Fruit fly (Drosophila melanogaster): ENCODE results near the gene Nmdmc.
A peak's percentile ranks its signal among the peaks of the same experiment; 100 is the strongest.

Gene Nmdmc

DNA sequence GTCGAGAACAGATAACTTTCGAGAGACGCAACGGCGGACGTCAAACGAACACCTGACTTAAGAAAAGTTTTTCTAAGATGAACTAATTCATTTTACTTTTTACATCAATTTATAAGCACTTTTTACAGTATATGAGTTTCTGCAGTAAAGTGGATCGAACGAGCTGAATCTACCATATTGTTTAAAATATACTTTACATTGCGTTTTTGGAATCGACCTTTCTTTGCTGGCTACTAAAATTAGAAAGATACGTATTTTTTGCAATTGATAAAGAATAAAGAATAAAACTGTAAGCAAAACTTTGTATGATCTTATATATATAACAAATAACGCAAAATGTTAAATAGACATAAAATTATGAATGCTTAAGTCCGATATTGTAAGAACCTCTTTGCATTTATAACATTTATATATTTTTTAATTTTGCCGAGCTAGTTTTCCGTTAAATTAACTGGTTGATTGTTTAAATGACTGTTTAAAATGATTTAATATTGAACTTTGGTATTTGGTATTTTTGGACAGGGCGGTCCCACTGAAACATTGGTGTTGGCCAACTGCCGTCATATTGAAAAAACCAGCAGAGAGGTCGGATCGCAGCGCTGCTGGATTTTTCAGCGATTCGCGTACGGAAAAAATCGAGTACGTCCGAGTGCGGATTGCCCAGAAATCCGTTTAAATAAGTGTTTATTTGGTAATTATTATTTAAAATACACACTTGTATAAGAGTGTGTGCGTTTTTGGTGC lies 1.8 kb upstream of the Nmdmc start, which contains the start of gene Kdm2:
Gene Kdm2 (plus strand): TSS at position 559 of the 744 bp plus-strand sequence.
- no peak for TF ChIP-seq B-H1 (GFP tag; IDR thresholded peaks at IDR 0.05)
- TF ChIP-seq CG8290 (GFP tag; optimal IDR thresholded peaks at IDR 0.05), result no peak
- TF ChIP-seq CG8290 (tag; optimal IDR thresholded peaks at IDR 0.05), result peak in 1 of 2 experiments; percentile 77
- no peak for TF ChIP-seq Usf (GFP tag; optimal IDR thresholded peaks at IDR 0.05)
- TF ChIP-seq hb (GFP tag; IDR thresholded peaks at IDR 0.05; ENCODE audit: partially characterized antibody), result no peak
- TF ChIP-seq croc (GFP tag; conservative IDR thresholded peaks at IDR 0.05), result no peak
- TF ChIP-seq CG8359 (GFP tag; optimal IDR thresholded peaks at IDR 0.05; ENCODE audit: borderline replicate concordance), result no peak
- peak; percentile 31 for TF ChIP-seq NfI (GFP tag; optimal IDR thresholded peaks at IDR 0.05)
- TF ChIP-seq CG5953 (GFP tag; IDR thresholded peaks at IDR 0.05), result no peak
- no peak for TF ChIP-seq CG9609 (GFP tag; optimal IDR thresholded peaks at IDR 0.05)
- no peak for TF ChIP-seq Aef1 (GFP tag; IDR thresholded peaks at IDR 0.05)
- TF ChIP-seq CG12104 (GFP tag; optimal IDR thresholded peaks at IDR 0.05), result no peak
- no peak for TF ChIP-seq Spps (tag; optimal IDR thresholded peaks at IDR 0.05)
- TF ChIP-seq CG10959 (GFP tag; IDR thresholded peaks at IDR 0.05), result no peak
- TF ChIP-seq Opbp (GFP tag; IDR thresholded peaks at IDR 0.05; ENCODE audit: partially characterized antibody), result no peak
- no peak for TF ChIP-seq CG4424 (GFP tag; optimal IDR thresholded peaks at IDR 0.05)
- peak; percentile 56 for TF ChIP-seq CTCF (GFP tag; optimal IDR thresholded peaks at IDR 0.05)
- no peak for TF ChIP-seq HmgD (GFP tag; optimal IDR thresholded peaks at IDR 0.05)
- no peak for TF ChIP-seq bcd (GFP tag; optimal IDR thresholded peaks at IDR 0.05)
- TF ChIP-seq eyg (GFP tag; optimal IDR thresholded peaks at IDR 0.05), result no peak
- TF ChIP-seq pfk (GFP tag; optimal IDR thresholded peaks at IDR 0.05), result peak; percentile 49
- no peak for TF ChIP-seq bigmax (GFP tag; optimal IDR thresholded peaks at IDR 0.05)
- TF ChIP-seq E2f2 (GFP tag; IDR thresholded peaks at IDR 0.05), result no peak
- no peak for TF ChIP-seq CG10321 (GFP tag; IDR thresholded peaks at IDR 0.05)
- TF ChIP-seq Oli (tag; optimal IDR thresholded peaks at IDR 0.05), result no peak
- no peak for TF ChIP-seq kni (GFP tag; optimal IDR thresholded peaks at IDR 0.05)
- TF ChIP-seq CG8944 (GFP tag; optimal IDR thresholded peaks at IDR 0.05), result no peak
- no peak for TF ChIP-seq seq (GFP tag; IDR thresholded peaks at IDR 0.05)
- TF ChIP-seq CG7556 (GFP tag; optimal IDR thresholded peaks at IDR 0.05), result no peak
- no peak for TF ChIP-seq CG4730 (GFP tag; IDR thresholded peaks at IDR 0.05)
- no peak for TF ChIP-seq crc (GFP tag; optimal IDR thresholded peaks at IDR 0.05)
- no peak for TF ChIP-seq pb (GFP tag; optimal IDR thresholded peaks at IDR 0.05)
- no peak for TF ChIP-seq slp2 (GFP tag; optimal IDR thresholded peaks at IDR 0.05)
- no peak for TF ChIP-seq yki (optimal IDR thresholded peaks at IDR 0.05)
- no peak for TF ChIP-seq da (GFP tag; optimal IDR thresholded peaks at IDR 0.05)
- TF ChIP-seq BEAF-32 (GFP tag; optimal IDR thresholded peaks at IDR 0.05), result peak; percentile 13
- no peak for TF ChIP-seq NC2α (GFP tag; optimal IDR thresholded peaks at IDR 0.05)
- peak; percentile 19 for TF ChIP-seq CG6813 (GFP tag; optimal IDR thresholded peaks at IDR 0.05)
- no peak for TF ChIP-seq CG10543 (GFP tag; optimal IDR thresholded peaks at IDR 0.05)
- TF ChIP-seq CG14710 (tag; optimal IDR thresholded peaks at IDR 0.05), result peak; percentile 49
- TF ChIP-seq CG13894 (tag; optimal IDR thresholded peaks at IDR 0.05), result peak; percentile 62
- no peak for TF ChIP-seq CG1832 (GFP tag; optimal IDR thresholded peaks at IDR 0.05)
- TF ChIP-seq amos (GFP tag; IDR thresholded peaks at IDR 0.05; ENCODE audit: partially characterized antibody), result no peak
- no peak for TF ChIP-seq Side (GFP tag; optimal IDR thresholded peaks at IDR 0.05)
- TF ChIP-seq Neu2 (GFP tag; optimal IDR thresholded peaks at IDR 0.05; ENCODE audit: borderline replicate concordance), result no peak
- TF ChIP-seq ab (GFP tag; optimal IDR thresholded peaks at IDR 0.05), result no peak
- no peak for TF ChIP-seq MBD-R2 (GFP tag; IDR thresholded peaks at IDR 0.05)
- no peak for TF ChIP-seq Hr39 (optimal IDR thresholded peaks at IDR 0.05)
- no peak for TF ChIP-seq pho (GFP tag; optimal IDR thresholded peaks at IDR 0.05)
- TF ChIP-seq Hr51 (GFP tag; optimal IDR thresholded peaks at IDR 0.05), result no peak
- peak; percentile 18 for TF ChIP-seq CG30020 (tag; optimal IDR thresholded peaks at IDR 0.05)
- no peak for TF ChIP-seq chm (GFP tag; IDR thresholded peaks at IDR 0.05)

Data from whole organism, embryonic.